Worm (Caenorhabditis elegans): ENCODE data around the gene gcy-23.

DNA sequence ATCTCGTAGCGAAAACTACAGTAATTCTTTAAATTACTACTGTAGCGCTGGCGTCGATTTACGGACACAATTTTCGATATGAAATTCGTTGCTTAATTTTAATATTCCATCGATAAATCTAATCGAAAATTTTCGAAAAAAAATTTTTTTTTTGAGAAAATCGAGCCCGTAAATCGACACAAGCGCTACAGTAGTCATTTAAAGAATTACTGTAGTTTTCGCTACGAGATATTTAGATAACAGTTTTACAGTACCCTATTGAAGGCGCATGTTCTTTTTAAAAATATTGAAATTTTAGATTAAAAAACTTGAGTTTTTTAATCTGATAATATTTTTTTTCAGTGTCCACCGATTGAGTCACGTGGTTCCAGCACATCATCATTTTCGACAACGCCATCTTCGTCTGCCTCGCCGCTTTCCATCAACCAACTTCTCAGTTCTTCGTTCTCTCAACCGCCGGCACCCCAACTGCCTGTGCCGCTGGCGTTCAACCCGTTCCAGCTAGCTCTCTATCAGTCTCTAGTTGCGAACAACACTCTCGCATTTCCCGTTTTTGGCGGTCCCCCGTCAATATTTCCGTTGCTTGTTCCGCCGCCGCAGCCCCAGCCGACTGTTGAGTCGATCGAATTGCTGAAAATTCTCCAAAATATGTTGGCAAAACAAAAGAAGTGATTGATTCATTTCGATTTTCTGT, 4.8 kb upstream of the gcy-23 start:
- TF ChIP-seq nhr-77 (tag; optimal IDR thresholded peaks at IDR 0.05) (no peak), mdl-1 (tag; optimal IDR thresholded peaks at IDR 0.05) (no peak), ceh-16 (tag; optimal IDR thresholded peaks at IDR 0.05) (no peak), ztf-4 (tag; optimal IDR thresholded peaks at IDR 0.05) (no peak), ceh-82 (tag; optimal IDR thresholded peaks at IDR 0.05) (no peak), R02D3.7 (tag; optimal IDR thresholded peaks at IDR 0.05) (no peak), sma-3 (GFP tag; optimal IDR thresholded peaks at IDR 0.05) (no peak), blmp-1 (tag; optimal IDR thresholded peaks at IDR 0.05; ENCODE audit: insufficient read depth) (no peak), nhr-12 (tag; optimal IDR thresholded peaks at IDR 0.05) (no peak), ZK546.5 (tag; optimal IDR thresholded peaks at IDR 0.05) (no peak), unc-39 (tag; optimal IDR thresholded peaks at IDR 0.05) (no peak), F13H6.1 (tag; optimal IDR thresholded peaks at IDR 0.05) (no peak), unc-55 (GFP tag; optimal IDR thresholded peaks at IDR 0.05) (no peak), lin-13 (GFP tag; optimal IDR thresholded peaks at IDR 0.05) (no peak)
